Fruit fly (Drosophila melanogaster) whole organism, pupa: ENCODE data around the gene CG1674.

Experiments used
- CG17806 ChIP-seq: fragments of 200-800 bp; sonication (Bioruptor generic); optimal IDR thresholded peaks from 2 replicates; lab custom pipeline; 2018; ENCODE audit warnings: missing biosample characterization, mild to moderate bottlenecking, missing genetic modification characterization, moderate library complexity
- rn ChIP-seq: fragments of 200-800 bp; sonication (Bioruptor generic); IDR thresholded peaks from 2 replicates; pipeline ENCODE4 v1.3.6; 2022; ENCODE audit warnings: missing biosample characterization, missing genetic modification characterization

dm6 chr4:226751-227150, 3.8 kb upstream of the CG1674 start:
- TF ChIP-seq rn (GFP tag; lab: Robert Waterston, UW) (no peak), CG17806 (no peak)
